Worm (Caenorhabditis elegans): ENCODE data around the gene H40L08.8.

H40L08.8 gene

ce11 chrX:15045401-15045800, 32.0 kb downstream of the H40L08.8 start (continued):
- no peak for TF ChIP-seq nhr-77 (tag; optimal IDR thresholded peaks at IDR 0.05)
- TF ChIP-seq lin-39 (tag; optimal IDR thresholded peaks at IDR 0.05): no peak

- TF ChIP-seq nhr-25 (tag; optimal IDR thresholded peaks at IDR 0.05): peak; percentile 20
- peak; percentile 1 for TF ChIP-seq blmp-1 (tag; optimal IDR thresholded peaks at IDR 0.05; ENCODE audit: insufficient read depth)
- no peak for TF ChIP-seq fos-1 (tag; optimal IDR thresholded peaks at IDR 0.05)
- TF ChIP-seq nhr-6 (tag; optimal IDR thresholded peaks at IDR 0.05): no peak
- TF ChIP-seq ztf-1 (GFP tag; conservative IDR thresholded peaks at IDR 0.05): no peak
- no peak for TF ChIP-seq dmd-4 (tag; optimal IDR thresholded peaks at IDR 0.05)
- TF ChIP-seq nhr-12 (tag; optimal IDR thresholded peaks at IDR 0.05): no peak
- no peak for TF ChIP-seq sma-3 (GFP tag; optimal IDR thresholded peaks at IDR 0.05)
- no peak for TF ChIP-seq gmeb-1 (tag; optimal IDR thresholded peaks at IDR 0.05)
- no peak for TF ChIP-seq sem-4 (tag; optimal IDR thresholded peaks at IDR 0.05)
- TF ChIP-seq mdl-1 (tag; optimal IDR thresholded peaks at IDR 0.05): no peak
- peak; percentile 30 for TF ChIP-seq ceh-16 (tag; optimal IDR thresholded peaks at IDR 0.05)
These were observed 34.9 kb downstream of the H40L08.8 start for ce11 chrX:15042549-15042948.

- peak; percentile 27 for TF ChIP-seq egl-27 (tag; optimal IDR thresholded peaks at IDR 0.05)
- no peak for TF ChIP-seq nhr-21 (tag; optimal IDR thresholded peaks at IDR 0.05)
These were observed 36.1 kb downstream of the H40L08.8 start for ce11 chrX:15041340-15041739.

ce11 chrX:15040552-15041080, 36.8 kb downstream of the H40L08.8 start, which contains the start of gene C18B12.4:
TSS of gene C18B12.4 (minus strand) at chrX:15040602.
- TF ChIP-seq nhr-237 (tag; optimal IDR thresholded peaks at IDR 0.05): no peak
- peak; percentile 90 for TF ChIP-seq nhr-25 (tag; optimal IDR thresholded peaks at IDR 0.05)
- TF ChIP-seq nhr-12 (tag; optimal IDR thresholded peaks at IDR 0.05): no peak
- TF ChIP-seq ztf-1 (GFP tag; conservative IDR thresholded peaks at IDR 0.05): no peak
- peak; percentile 79 for TF ChIP-seq sem-4 (tag; optimal IDR thresholded peaks at IDR 0.05)
- TF ChIP-seq nhr-6 (tag; optimal IDR thresholded peaks at IDR 0.05): peak; percentile 42
- TF ChIP-seq egl-27 (tag; optimal IDR thresholded peaks at IDR 0.05): peak; percentile 8
- no peak for TF ChIP-seq elt-1 (tag; optimal IDR thresholded peaks at IDR 0.05)
- peak; percentile 61 for TF ChIP-seq blmp-1 (tag; optimal IDR thresholded peaks at IDR 0.05; ENCODE audit: insufficient read depth)
- peak; percentile 65 for TF ChIP-seq ztf-4 (tag; optimal IDR thresholded peaks at IDR 0.05)
- peak; percentile 62 for TF ChIP-seq zag-1 (tag; optimal IDR thresholded peaks at IDR 0.05)
- no peak for TF ChIP-seq nhr-23 (tag; optimal IDR thresholded peaks at IDR 0.05)
- no peak for TF ChIP-seq unc-39 (tag; optimal IDR thresholded peaks at IDR 0.05)
- TF ChIP-seq unc-62 (GFP tag; optimal IDR thresholded peaks at IDR 0.05): no peak
- no peak for TF ChIP-seq nhr-10 (tag; optimal IDR thresholded peaks at IDR 0.05)
- TF ChIP-seq sma-3 (GFP tag; optimal IDR thresholded peaks at IDR 0.05): peak; percentile 88
- peak; percentile 89 for TF ChIP-seq sma-9 (GFP tag; optimal IDR thresholded peaks at IDR 0.05)
- TF ChIP-seq sma-9 (tag; optimal IDR thresholded peaks at IDR 0.05): no peak
- peak; percentile 72 for TF ChIP-seq lin-13 (GFP tag; optimal IDR thresholded peaks at IDR 0.05)
- peak; percentile 55 for TF ChIP-seq unc-55 (GFP tag; optimal IDR thresholded peaks at IDR 0.05)
- TF ChIP-seq nhr-11 (tag; optimal IDR thresholded peaks at IDR 0.05): no peak
- peak; percentile 39 for TF ChIP-seq ama-1 (optimal IDR thresholded peaks at IDR 0.05)
- TF ChIP-seq ceh-82 (tag; optimal IDR thresholded peaks at IDR 0.05): peak; percentile 26
- no peak for TF ChIP-seq R02D3.7 (tag; optimal IDR thresholded peaks at IDR 0.05)
- no peak for TF ChIP-seq nhr-77 (tag; optimal IDR thresholded peaks at IDR 0.05)
- TF ChIP-seq Y55F3AM.14 (GFP tag; optimal IDR thresholded peaks at IDR 0.05): peak; percentile 85
- TF ChIP-seq mbf-1 (tag; optimal IDR thresholded peaks at IDR 0.05): no peak
- peak; percentile 85 for TF ChIP-seq F13H6.1 (tag; optimal IDR thresholded peaks at IDR 0.05)
- no peak for TF ChIP-seq alr-1 (tag; optimal IDR thresholded peaks at IDR 0.05)
- peak; percentile 51 for TF ChIP-seq fos-1 (tag; optimal IDR thresholded peaks at IDR 0.05)
- peak; percentile 15 to 83 for TF ChIP-seq lsy-2 (tag; optimal IDR thresholded peaks at IDR 0.05)
- peak; percentile 79 for TF ChIP-seq lin-11 (tag; optimal IDR thresholded peaks at IDR 0.05)
- peak; percentile 90 for TF ChIP-seq C34F6.9 (tag; optimal IDR thresholded peaks at IDR 0.05)
- TF ChIP-seq lin-39 (tag; optimal IDR thresholded peaks at IDR 0.05): no peak
- no peak for TF ChIP-seq peb-1 (tag; optimal IDR thresholded peaks at IDR 0.05)
- TF ChIP-seq crh-2 (tag; optimal IDR thresholded peaks at IDR 0.05): peak; percentile 91
- TF ChIP-seq nhr-21 (tag; optimal IDR thresholded peaks at IDR 0.05): peak; percentile 79
- TF ChIP-seq elt-3 (tag; optimal IDR thresholded peaks at IDR 0.05): no peak
- no peak for TF ChIP-seq dmd-4 (tag; optimal IDR thresholded peaks at IDR 0.05)
- TF ChIP-seq skn-1 (tag; optimal IDR thresholded peaks at IDR 0.05): no peak
- peak; percentile 38 for TF ChIP-seq mab-5 (tag; optimal IDR thresholded peaks at IDR 0.05)
- TF ChIP-seq mdl-1 (tag; optimal IDR thresholded peaks at IDR 0.05): peak; percentile 22 to 83
- no peak for TF ChIP-seq aly-2 (tag; optimal IDR thresholded peaks at IDR 0.05)
- TF ChIP-seq ztf-11 (tag; optimal IDR thresholded peaks at IDR 0.05): no peak
- peak; percentile 0 for TF ChIP-seq gmeb-1 (tag; optimal IDR thresholded peaks at IDR 0.05)
- TF ChIP-seq nhr-129 (tag; optimal IDR thresholded peaks at IDR 0.05): peak; percentile 94
